Worm (Caenorhabditis elegans) whole organism, L2 larva: Measurements from ENCODE around the gene amph-1.

Experiments used
- alr-1 ChIP-seq: fragments of 150-350 bp; optimal IDR thresholded peaks from 2 replicates; lab custom pipeline; 2014; ENCODE audit warnings: missing biosample characterization, missing genetic modification characterization
- ceh-82 ChIP-seq: fragments of 150-350 bp; optimal IDR thresholded peaks from 2 replicates; lab custom pipeline; 2014; ENCODE audit warnings: missing biosample characterization, missing genetic modification characterization
- elt-1 ChIP-seq: fragments of 150-350 bp; optimal IDR thresholded peaks from 2 replicates; lab custom pipeline; 2014; ENCODE audit warnings: missing biosample characterization, missing genetic modification characterization
- lin-13 ChIP-seq: fragments of 150-350 bp; optimal IDR thresholded peaks from 2 replicates; lab custom pipeline; 2014; ENCODE audit warnings: missing biosample characterization, missing genetic modification reagents, missing genetic modification characterization
- lin-39 ChIP-seq: fragments of 150-350 bp; optimal IDR thresholded peaks from 2 replicates; lab custom pipeline; 2014; ENCODE audit warnings: missing biosample characterization, missing genetic modification reagents, missing genetic modification characterization
- snpc-4 ChIP-seq: fragments of 150-350 bp; optimal IDR thresholded peaks from 2 replicates; lab custom pipeline; 2014; ENCODE audit warnings: missing biosample characterization, missing genetic modification characterization
- ztf-4 ChIP-seq: fragments of 150-350 bp; optimal IDR thresholded peaks from 2 replicates; lab custom pipeline; 2014; ENCODE audit warnings: missing biosample characterization, missing genetic modification characterization

ce11 chrIV:9680841-9681240 is 33.2 kb upstream of the amph-1 start, which contains the start of gene ins-8:
- TF ChIP-seq snpc-4 (tag; lab: Kevin White, UChicago): no peak
- TF ChIP-seq ceh-82 (tag; lab: Kevin White, UChicago): no peak
- no peak for TF ChIP-seq alr-1 (tag; lab: Kevin White, UChicago)
- no peak for TF ChIP-seq lin-13 (GFP tag; lab: Kevin White, UChicago)
- no peak for TF ChIP-seq elt-1 (tag; lab: Kevin White, UChicago)
- no peak for TF ChIP-seq lin-39 (tag; lab: Kevin White, UChicago)
- no peak for TF ChIP-seq ztf-4
